Fruit fly (Drosophila melanogaster) whole organism: ENCODE measurements around the gene CG7730.

Experiments used
- CG8478 ChIP-seq: fragments of >200 bp; optimal IDR thresholded peaks from 2 replicates; lab custom pipeline; 2018; ENCODE audit warnings: inconsistent platforms
- Dll ChIP-seq: fragments of >200 bp; optimal IDR thresholded peaks from 2 replicates; lab custom pipeline; 2017
- EcR ChIP-seq, 2 experiments: fragments of >200 bp; optimal IDR thresholded peaks; 2 replicates each; lab custom pipeline; 2017; ENCODE audit warnings: missing biosample characterization in 2 of 2, missing genetic modification characterization in 2 of 2, missing genetic modification reagents in 2 of 2
- pan ChIP-seq: fragments of >200 bp; optimal IDR thresholded peaks from 2 replicates; lab custom pipeline; 2017
- psq ChIP-seq: fragments of >200 bp; optimal IDR thresholded peaks from 2 replicates; lab custom pipeline; 2017
- usp ChIP-seq: fragments of >200 bp; optimal IDR thresholded peaks from 2 replicates; lab custom pipeline; 2017; ENCODE audit warnings: missing biosample characterization, missing genetic modification characterization, mixed read lengths

The CG7730 gene

DNA sequence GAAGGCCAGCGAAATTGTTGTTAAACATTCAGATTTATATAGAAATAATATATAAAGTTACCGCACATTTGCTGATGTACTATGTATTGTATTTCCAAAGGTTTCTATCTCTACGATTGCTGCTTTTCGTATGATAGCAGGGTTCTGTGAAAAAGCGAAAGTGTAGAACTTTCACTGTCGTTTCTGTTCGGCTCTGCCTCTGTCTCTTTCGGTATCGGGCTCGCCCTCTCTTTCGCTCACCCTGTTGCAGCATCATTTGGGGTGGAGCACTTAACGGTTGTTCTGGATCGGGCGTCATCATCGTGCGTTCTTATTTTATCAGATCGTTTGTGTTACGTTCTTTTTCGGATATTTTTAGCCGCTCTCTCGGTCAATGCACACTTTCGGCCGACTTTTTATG, 6.0 kb downstream of the CG7730 start:
- TF ChIP-seq usp (GFP tag; lab: Kevin White, UChicago), result no peak

DNA sequence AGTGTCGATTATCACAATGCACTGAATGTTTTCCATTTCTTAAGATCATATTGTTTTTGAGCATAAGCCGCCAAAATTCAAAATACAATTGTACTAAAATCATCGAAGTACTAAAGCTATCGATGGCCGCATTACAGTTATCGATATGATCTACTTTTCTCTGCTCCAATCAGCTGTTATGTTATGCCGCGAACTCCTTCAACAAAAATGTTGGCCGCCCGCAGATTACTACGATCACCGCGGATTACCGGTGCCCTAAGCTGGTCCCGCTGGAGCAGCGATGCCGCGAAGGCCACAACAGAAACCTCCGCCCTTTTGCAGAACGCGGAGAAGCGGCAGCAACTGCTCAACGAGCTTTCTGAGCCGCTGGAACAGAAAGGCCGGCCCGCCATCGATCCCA, 8.2 kb downstream of the CG7730 start, which contains the start of gene beg:
Gene beg, plus strand, starts transcription at position 177 of the 400 bp plus-strand sequence.
- no peak for TF ChIP-seq EcR (GFP tag; optimal IDR thresholded peaks at IDR 0.05; lab: Kevin White, UChicago)
- TF ChIP-seq CG8478 (lab: Kevin White, UChicago), result no peak
- no peak for TF ChIP-seq usp (GFP tag; lab: Kevin White, UChicago)
- TF ChIP-seq Dll (lab: Kevin White, UChicago), result no peak
- no peak for TF ChIP-seq pan (lab: Kevin White, UChicago)
- TF ChIP-seq psq (lab: Kevin White, UChicago), result no peak

DNA sequence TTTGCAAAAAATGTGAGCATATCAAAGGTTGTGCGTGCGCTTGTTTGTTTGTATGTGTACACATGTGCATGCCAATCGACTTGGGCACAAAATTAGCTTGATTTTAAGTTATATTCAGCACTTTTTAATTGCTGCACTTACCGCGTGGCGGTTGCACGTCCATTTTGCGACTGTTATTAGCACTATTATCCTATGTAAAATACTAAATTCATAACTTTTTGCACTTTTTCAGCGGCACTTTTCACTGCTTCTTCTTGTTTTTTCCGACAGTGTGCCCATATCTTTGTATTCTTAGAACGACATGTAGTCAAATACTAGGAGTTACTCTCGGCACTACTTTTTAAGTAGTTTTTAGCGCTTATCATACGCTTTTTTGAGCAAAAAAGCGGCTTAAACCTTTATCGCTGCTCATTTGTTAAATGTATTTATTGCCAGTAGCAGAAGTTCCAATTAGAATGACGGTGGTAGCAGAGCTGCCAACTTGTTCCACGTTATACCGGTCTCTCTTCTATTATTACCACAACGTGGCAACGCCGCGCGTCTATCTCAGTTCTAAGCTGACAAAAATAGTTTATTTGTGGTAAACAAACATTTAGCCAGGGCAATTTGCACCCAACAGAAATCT, 15.1 kb downstream of the CG7730 start, which contains the start of the genes scaf6 and Papst2:
Gene scaf6, minus strand, starts transcription at position 278 of the 625 bp plus-strand sequence.
Gene Papst2, plus strand, starts transcription at position 501 of the 625 bp plus-strand sequence.
- TF ChIP-seq pan (lab: Kevin White, UChicago) (no peak), CG8478 (lab: Kevin White, UChicago) (no peak), psq (lab: Kevin White, UChicago) (no peak), Dll (lab: Kevin White, UChicago) (no peak), usp (GFP tag; lab: Kevin White, UChicago) (no peak), EcR (GFP tag; optimal IDR thresholded peaks at IDR 0.05; lab: Kevin White, UChicago) (no peak)

DNA sequence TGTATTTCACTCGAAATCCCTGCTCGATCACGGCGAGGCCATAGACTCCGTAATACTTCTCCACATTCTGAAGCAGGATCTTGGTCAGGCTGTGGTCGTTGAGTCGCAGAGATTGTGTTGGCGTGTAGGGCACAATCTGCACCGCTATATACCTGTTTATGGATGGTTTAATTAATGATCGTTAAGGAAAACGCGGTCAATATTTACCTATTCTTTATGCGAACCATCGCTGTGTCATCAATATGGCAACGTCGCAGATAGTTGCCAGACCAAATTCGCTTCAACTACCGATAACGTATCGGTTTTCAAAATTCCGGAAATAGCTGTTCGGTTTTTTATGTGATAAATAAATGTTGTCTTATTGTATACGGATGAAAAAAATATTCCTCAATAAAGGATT, 17.5 kb downstream of the CG7730 start, which contains the start of gene Pop5:
Gene Pop5, minus strand, starts transcription at position 240 of the 400 bp plus-strand sequence.
- TF ChIP-seq CG8478 (lab: Kevin White, UChicago) (no peak), Dll (lab: Kevin White, UChicago) (no peak), pan (lab: Kevin White, UChicago) (no peak), usp (GFP tag; lab: Kevin White, UChicago) (no peak), psq (lab: Kevin White, UChicago) (no peak), EcR (GFP tag; optimal IDR thresholded peaks at IDR 0.05; lab: Kevin White, UChicago) (no peak)

DNA sequence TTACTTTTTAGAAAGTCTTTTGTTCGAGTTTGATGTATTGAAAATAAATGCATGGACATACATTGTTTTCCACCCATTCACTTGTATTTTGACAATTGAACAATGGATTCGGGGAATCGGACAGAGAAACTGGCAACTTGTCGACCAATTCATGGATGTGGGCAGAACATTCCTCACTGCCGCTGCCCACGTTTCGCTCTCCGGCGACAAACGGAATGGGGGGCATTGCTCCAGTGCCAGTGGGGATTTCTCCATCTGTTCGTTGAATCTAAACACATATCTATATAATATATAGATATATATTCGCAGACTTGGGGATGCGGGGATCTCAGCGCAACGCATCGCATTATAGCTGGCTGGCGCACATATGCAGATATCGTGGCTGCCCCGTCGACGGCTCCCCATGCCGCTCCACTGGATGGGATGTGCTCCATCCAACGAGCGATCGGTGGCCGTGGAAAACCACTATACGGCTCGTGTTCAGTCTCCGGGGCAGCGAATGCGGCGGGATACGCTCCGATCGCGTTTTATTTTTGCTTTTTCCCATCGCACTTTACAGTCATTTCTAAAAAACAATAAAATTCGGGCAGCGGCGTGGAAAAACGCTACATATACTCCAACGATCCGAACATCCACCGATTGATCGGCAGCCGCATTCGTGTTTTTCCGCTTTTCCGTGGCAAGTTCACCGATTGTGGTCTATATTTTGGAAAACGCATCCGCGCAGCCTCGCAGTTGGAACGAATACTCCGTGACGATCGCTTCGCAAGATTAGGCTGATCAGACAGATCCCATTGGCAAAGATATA, 18.3 kb downstream of the CG7730 start, which contains the start of gene TpnC73F:
Gene TpnC73F, plus strand, starts transcription at position 633 of the 808 bp plus-strand sequence.
- TF ChIP-seq pan (lab: Kevin White, UChicago), result no peak
- no peak for TF ChIP-seq Dll (lab: Kevin White, UChicago)
- no peak for TF ChIP-seq psq (lab: Kevin White, UChicago)
- no peak for TF ChIP-seq usp (GFP tag; lab: Kevin White, UChicago)
- TF ChIP-seq EcR (GFP tag; optimal IDR thresholded peaks at IDR 0.05; lab: Kevin White, UChicago), result no peak
- TF ChIP-seq CG8478 (lab: Kevin White, UChicago), result no peak

- no peak for TF ChIP-seq pan (lab: Kevin White, UChicago)
- TF ChIP-seq CG8478 (lab: Kevin White, UChicago), result no peak
Observed at dm6 chr3L:17047811-17048239, 20.5 kb downstream of the CG7730 start.

DNA sequence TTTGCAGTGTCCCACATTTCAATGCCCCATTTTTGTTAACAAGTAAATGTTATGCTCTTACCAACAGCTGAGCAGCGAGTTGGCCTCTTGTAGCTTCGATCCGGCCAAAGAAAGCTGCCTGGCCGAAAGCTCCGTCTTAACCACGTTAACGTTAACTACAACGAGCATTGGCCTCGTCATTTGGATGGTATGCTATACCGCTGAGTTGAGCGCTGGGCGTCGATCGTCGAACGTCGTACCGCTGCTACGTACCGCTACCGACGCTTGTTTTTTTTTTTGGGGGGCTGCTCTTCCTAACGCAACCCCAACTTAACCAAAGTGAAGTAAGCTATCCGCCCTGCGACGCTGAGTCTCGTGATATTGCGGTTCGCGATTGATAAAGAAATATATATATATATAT, 22.0 kb downstream of the CG7730 start, which contains the start of gene rogdi:
Gene rogdi, plus strand, starts transcription at position 199 of the 400 bp plus-strand sequence.
- no peak for TF ChIP-seq Dll (lab: Kevin White, UChicago)
- no peak for TF ChIP-seq CG8478 (lab: Kevin White, UChicago)
- TF ChIP-seq psq (lab: Kevin White, UChicago), result no peak
- TF ChIP-seq pan (lab: Kevin White, UChicago), result no peak
- no peak for TF ChIP-seq EcR (GFP tag; optimal IDR thresholded peaks at IDR 0.05; lab: Kevin White, UChicago)
- TF ChIP-seq usp (GFP tag; lab: Kevin White, UChicago), result no peak

DNA sequence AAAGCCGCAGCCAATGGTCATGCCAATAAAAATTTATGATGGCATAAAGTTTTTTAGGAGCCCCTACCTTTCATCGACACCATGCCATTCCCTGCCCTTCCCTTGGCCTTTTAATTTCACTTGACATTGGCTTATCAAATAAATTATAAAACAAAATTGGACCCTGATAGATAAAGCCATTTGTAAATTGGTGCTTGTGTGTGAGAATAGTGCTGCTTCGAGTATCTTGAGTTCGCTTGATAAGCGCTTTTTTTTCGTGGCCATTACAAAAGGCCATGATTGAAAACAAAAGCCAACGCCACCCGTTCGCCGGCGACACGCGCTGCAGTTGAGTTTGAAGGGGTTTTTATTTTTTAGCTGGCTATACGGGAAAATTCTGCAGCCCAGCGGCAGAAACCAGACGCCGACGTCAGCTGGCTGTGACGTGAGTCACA, 22.6 kb downstream of the CG7730 start:
- TF ChIP-seq CG8478 (lab: Kevin White, UChicago) (no peak), pan (lab: Kevin White, UChicago) (no peak), psq (lab: Kevin White, UChicago) (no peak), Dll (lab: Kevin White, UChicago) (no peak), usp (GFP tag; lab: Kevin White, UChicago) (no peak), EcR (GFP tag; optimal IDR thresholded peaks at IDR 0.05; lab: Kevin White, UChicago) (no peak)

- TF ChIP-seq usp (GFP tag; lab: Kevin White, UChicago), result no peak
- no peak for TF ChIP-seq pan (lab: Kevin White, UChicago)
- no peak for TF ChIP-seq CG8478 (lab: Kevin White, UChicago)
- TF ChIP-seq EcR (GFP tag; optimal IDR thresholded peaks at IDR 0.05; lab: Kevin White, UChicago), result no peak
- TF ChIP-seq Dll (lab: Kevin White, UChicago), result no peak
- no peak for TF ChIP-seq psq (lab: Kevin White, UChicago)
Observed at dm6 chr3L:17050661-17051452, 23.5 kb downstream of the CG7730 start.

- TF ChIP-seq pan (lab: Kevin White, UChicago) (no peak), EcR (GFP tag; optimal IDR thresholded peaks at IDR 0.05; lab: Kevin White, UChicago) (no peak), psq (lab: Kevin White, UChicago) (no peak), Dll (lab: Kevin White, UChicago) (no peak), usp (GFP tag; lab: Kevin White, UChicago) (no peak), CG8478 (lab: Kevin White, UChicago) (no peak)
Observed at dm6 chr3L:17051472-17051871, 24.2 kb downstream of the CG7730 start.
